Fruit fly (Drosophila melanogaster): ENCODE measurements around the gene Sry-beta.

The Sry-beta gene

DNA sequence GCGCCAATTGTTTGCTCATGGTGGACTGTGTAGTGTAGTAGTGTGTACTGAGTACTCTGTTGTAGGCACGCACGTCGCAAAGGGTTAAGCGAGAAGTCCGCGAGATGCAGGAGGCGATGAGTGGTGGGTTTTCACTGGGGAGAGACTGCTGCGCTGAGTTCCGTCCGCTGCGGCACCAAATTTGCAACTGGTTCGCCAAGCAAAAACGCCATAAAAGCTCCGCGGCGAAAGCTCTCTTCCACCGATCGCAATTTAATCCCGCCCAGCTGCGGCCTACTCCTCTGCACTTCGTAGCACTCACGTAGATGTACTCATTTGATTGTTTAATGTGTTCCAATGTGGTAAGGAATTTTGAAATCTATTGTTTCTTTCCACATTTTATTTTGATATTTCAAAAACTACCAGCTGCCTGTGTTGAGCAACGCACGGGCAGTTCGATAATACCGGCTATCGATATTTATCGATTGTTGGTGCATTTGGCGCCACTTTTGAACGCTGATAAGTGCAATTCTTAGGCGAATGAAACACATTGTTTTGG, 24.5 kb upstream of the Sry-beta start, which contains the start of gene CG7920 (continued):
- TF ChIP-seq Sry-β (GFP tag; optimal IDR thresholded peaks at IDR 0.05), result no peak
- TF ChIP-seq CG15696 (tag; optimal IDR thresholded peaks at IDR 0.05), result no peak
- peak; percentile 64; the same call in 1 of the 2 replicates for TF ChIP-seq rib (GFP tag; IDR thresholded peaks at IDR 0.05)
- no peak for TF ChIP-seq CG10654 (GFP tag; optimal IDR thresholded peaks at IDR 0.05)
- TF ChIP-seq dpn (GFP tag; optimal IDR thresholded peaks at IDR 0.05), result peak; percentile 3 to 29
- TF ChIP-seq tup (GFP tag; optimal IDR thresholded peaks at IDR 0.05), result no peak
- TF ChIP-seq Asciz (GFP tag; optimal IDR thresholded peaks at IDR 0.05), result no peak
- peak; percentile 10 for TF ChIP-seq CG2678 (tag; optimal IDR thresholded peaks at IDR 0.05)
- TF ChIP-seq tio (GFP tag; optimal IDR thresholded peaks at IDR 0.05), result no peak
- TF ChIP-seq inv (GFP tag; IDR thresholded peaks at IDR 0.05; ENCODE audit: partially characterized antibody), result peak; percentile 46; the same call in 1 of the 2 replicates
- TF ChIP-seq wor (GFP tag; IDR thresholded peaks at IDR 0.05), result no peak
- TF ChIP-seq cwo (GFP tag; optimal IDR thresholded peaks at IDR 0.05), result peak; percentile 2
- TF ChIP-seq seq (GFP tag; IDR thresholded peaks at IDR 0.05), result no peak
- TF ChIP-seq pan (optimal IDR thresholded peaks at IDR 0.05), result no peak
- no peak for TF ChIP-seq pan (GFP tag; optimal IDR thresholded peaks at IDR 0.05 in 1 of 2, IDR thresholded peaks at IDR 0.05 in 1 of 2)
- TF ChIP-seq NC2β (GFP tag; optimal IDR thresholded peaks at IDR 0.05), result no peak
- no peak for TF ChIP-seq slp2 (GFP tag; optimal IDR thresholded peaks at IDR 0.05)
- TF ChIP-seq H2.0 (GFP tag; IDR thresholded peaks at IDR 0.05), result no peak
- no peak for TF ChIP-seq fd102C (GFP tag; optimal IDR thresholded peaks at IDR 0.05)
- no peak for TF ChIP-seq CG2875 (GFP tag; optimal IDR thresholded peaks at IDR 0.05)
- TF ChIP-seq Blimp-1 (GFP tag; optimal IDR thresholded peaks at IDR 0.05), result no peak
- TF ChIP-seq grau (tag; optimal IDR thresholded peaks at IDR 0.05), result peak; percentile 34
- TF ChIP-seq CG13775 (GFP tag; optimal IDR thresholded peaks at IDR 0.05), result no peak
- no peak for TF ChIP-seq sima (GFP tag; optimal IDR thresholded peaks at IDR 0.05)
- TF ChIP-seq da (GFP tag; optimal IDR thresholded peaks at IDR 0.05), result no peak
- TF ChIP-seq dmrt99B (tag; optimal IDR thresholded peaks at IDR 0.05), result no peak
- TF ChIP-seq jumu (GFP tag; optimal IDR thresholded peaks at IDR 0.05), result no peak
- TF ChIP-seq Ravus (GFP tag; IDR thresholded peaks at IDR 0.05), result no peak
- no peak for TF ChIP-seq CG7745 (tag; optimal IDR thresholded peaks at IDR 0.05)
- peak; percentile 20 for TF ChIP-seq CG4424 (GFP tag; optimal IDR thresholded peaks at IDR 0.05)
- TF ChIP-seq CG1602 (GFP tag; optimal IDR thresholded peaks at IDR 0.05), result no peak
- TF ChIP-seq CG17361 (GFP tag; IDR thresholded peaks at IDR 0.05), result no peak
- no peak for TF ChIP-seq HHEX (GFP tag; optimal IDR thresholded peaks at IDR 0.05)
- TF ChIP-seq sd (tag; optimal IDR thresholded peaks at IDR 0.05), result peak; percentile 22
- peak; percentile 43 for TF ChIP-seq CG6854 (GFP tag; optimal IDR thresholded peaks at IDR 0.05)
- TF ChIP-seq repo (GFP tag; optimal IDR thresholded peaks at IDR 0.05), result no peak
- TF ChIP-seq CG9817 (tag; optimal IDR thresholded peaks at IDR 0.05), result no peak
- TF ChIP-seq sim (GFP tag; IDR thresholded peaks at IDR 0.05), result no peak
- no peak for TF ChIP-seq dan (GFP tag; IDR thresholded peaks at IDR 0.05)
- no peak for TF ChIP-seq B-H1 (GFP tag; IDR thresholded peaks at IDR 0.05)
- peak; percentile 75 for TF ChIP-seq CG16813 (GFP tag; IDR thresholded peaks at IDR 0.05; ENCODE audit: partially characterized antibody)
- TF ChIP-seq hkb (optimal IDR thresholded peaks at IDR 0.05), result no peak
- peak; percentile 33 for TF ChIP-seq hkb (GFP tag; IDR thresholded peaks at IDR 0.05)
- TF ChIP-seq Oaz (GFP tag; IDR thresholded peaks at IDR 0.05), result no peak
- peak; percentile 58 for TF ChIP-seq CG10543 (GFP tag; optimal IDR thresholded peaks at IDR 0.05)
- TF ChIP-seq vnd (GFP tag; IDR thresholded peaks at IDR 0.05; ENCODE audit: partially characterized antibody), result peak; percentile 75
- TF ChIP-seq Rfx (GFP tag; IDR thresholded peaks at IDR 0.05), result no peak
- TF ChIP-seq cad (GFP tag; optimal IDR thresholded peaks at IDR 0.05), result no peak
- TF ChIP-seq zfh2 (GFP tag; optimal IDR thresholded peaks at IDR 0.05), result peak; percentile 51
- no peak for TF ChIP-seq HmgD (GFP tag; optimal IDR thresholded peaks at IDR 0.05)
- TF ChIP-seq NC2α (GFP tag; optimal IDR thresholded peaks at IDR 0.05), result no peak
- no peak for TF ChIP-seq Mes4 (GFP tag; optimal IDR thresholded peaks at IDR 0.05)

Data from whole organism, embryonic.